Worm (Caenorhabditis elegans): ENCODE results near the gene trxr-1.

trxr-1 gene

ce11 chrIV:7003323-7003722, 8.4 kb upstream of the trxr-1 start, which contains the start of gene cht-3:
Gene cht-3 (plus strand): TSS chrIV:7003623.
- no peak for TF ChIP-seq F49E8.2 (tag; optimal IDR thresholded peaks at IDR 0.05; ENCODE audit: borderline replicate concordance)
- TF ChIP-seq nhr-76 (tag; optimal IDR thresholded peaks at IDR 0.05), result no peak
- TF ChIP-seq unc-62 (GFP tag; optimal IDR thresholded peaks at IDR 0.05 in 1 of 2), result no peak
- no peak for TF ChIP-seq unc-62 (tag; optimal IDR thresholded peaks at IDR 0.05)
- TF ChIP-seq nhr-25 (tag; optimal IDR thresholded peaks at IDR 0.05; ENCODE audit: borderline replicate concordance, insufficient read depth), result no peak
- TF ChIP-seq ctbp-1 (GFP tag; IDR thresholded peaks at IDR 0.05), result no peak
- TF ChIP-seq unc-130 (GFP tag; optimal IDR thresholded peaks at IDR 0.05), result no peak
- TF ChIP-seq F44E2.7 (GFP tag; IDR thresholded peaks at IDR 0.05), result no peak
- no peak for TF ChIP-seq arid-1 (GFP tag; conservative IDR thresholded peaks at IDR 0.05)
- TF ChIP-seq Y48G9A.11 (GFP tag; IDR thresholded peaks at IDR 0.05), result no peak
- no peak for TF ChIP-seq sdz-12 (GFP tag; optimal IDR thresholded peaks at IDR 0.05)

ce11 chrIV:7009531-7009930, 2.2 kb upstream of the trxr-1 start, which contains the start of gene C25A8.2:
Gene C25A8.2 (plus strand): TSS chrIV:7009831.
- TF ChIP-seq T26A8.4 (GFP tag; IDR thresholded peaks at IDR 0.05) (no peak), hif-1 (tag; optimal IDR thresholded peaks at IDR 0.05) (no peak), mes-2 (tag; optimal IDR thresholded peaks at IDR 0.05; ENCODE audit: poor library complexity, severe bottlenecking) (no peak), ceh-32 (tag; optimal IDR thresholded peaks at IDR 0.05; ENCODE audit: poor library complexity) (no peak), fkh-10 (GFP tag; optimal IDR thresholded peaks at IDR 0.05) (no peak), rbr-2 (tag; optimal IDR thresholded peaks at IDR 0.05) (no peak), spr-3 (GFP tag; optimal IDR thresholded peaks at IDR 0.05) (no peak), nhr-48 (tag; optimal IDR thresholded peaks at IDR 0.05) (no peak)

ce11 chrIV:7010195-7010594, 1.6 kb upstream of the trxr-1 start:
- TF ChIP-seq hlh-11 (tag; optimal IDR thresholded peaks at IDR 0.05) (no peak), set-16 (GFP tag; IDR thresholded peaks at IDR 0.05) (peak; percentile 68)

ce11 chrIV:7010835-7011234, 919 bp upstream of the trxr-1 start, which contains the start of gene C25A8.1:
Gene C25A8.1 (plus strand): TSS chrIV:7011135.
- no peak for TF ChIP-seq snpc-4 (tag; optimal IDR thresholded peaks at IDR 0.05)
- no peak for TF ChIP-seq Y48G9A.11 (GFP tag; IDR thresholded peaks at IDR 0.05)
- TF ChIP-seq duxl-1 (tag; optimal IDR thresholded peaks at IDR 0.05; ENCODE audit: poor library complexity), result no peak
- TF ChIP-seq Y5F2A.4 (GFP tag; optimal IDR thresholded peaks at IDR 0.05), result no peak
- no peak for TF ChIP-seq spr-1 (tag; optimal IDR thresholded peaks at IDR 0.05)
- no peak for TF ChIP-seq mxl-3 (GFP tag; optimal IDR thresholded peaks at IDR 0.05)
- TF ChIP-seq unc-130 (GFP tag; optimal IDR thresholded peaks at IDR 0.05), result no peak
- no peak for TF ChIP-seq daf-12 (tag; optimal IDR thresholded peaks at IDR 0.05)

- TF ChIP-seq php-3 (GFP tag; IDR thresholded peaks at IDR 0.05), result no peak
- no peak for TF ChIP-seq set-16 (GFP tag; IDR thresholded peaks at IDR 0.05)
- TF ChIP-seq madf-5 (GFP tag; IDR thresholded peaks at IDR 0.05), result no peak
These were observed 460 bp downstream of the trxr-1 start for ce11 chrIV:7012214-7012613.

- no peak for TF ChIP-seq snpc-4 (tag; optimal IDR thresholded peaks at IDR 0.05)
- TF ChIP-seq madf-5 (GFP tag; IDR thresholded peaks at IDR 0.05), result no peak
- peak; percentile 6 for TF ChIP-seq dpl-1 (GFP tag; optimal IDR thresholded peaks at IDR 0.05)
- TF ChIP-seq mdt-29 (GFP tag; IDR thresholded peaks at IDR 0.05), result no peak
- TF ChIP-seq ama-1 (optimal IDR thresholded peaks at IDR 0.05), result no peak
- TF ChIP-seq aha-1 (tag), result no peak
- no peak for TF ChIP-seq jun-1 (tag; optimal IDR thresholded peaks at IDR 0.05)
- TF ChIP-seq nhr-41 (GFP tag; IDR thresholded peaks at IDR 0.05), result no peak
- TF ChIP-seq lin-38 (GFP tag; IDR thresholded peaks at IDR 0.05), result peak; percentile 51
- peak; percentile 77 for TF ChIP-seq set-16 (GFP tag; IDR thresholded peaks at IDR 0.05)
- no peak for TF ChIP-seq fkh-10 (GFP tag; optimal IDR thresholded peaks at IDR 0.05)
- TF ChIP-seq lir-3 (tag; optimal IDR thresholded peaks at IDR 0.05), result no peak
- TF ChIP-seq F49E8.2 (tag; optimal IDR thresholded peaks at IDR 0.05; ENCODE audit: borderline replicate concordance), result no peak
- TF ChIP-seq nhr-28 (tag; optimal IDR thresholded peaks at IDR 0.05), result peak; percentile 12
- peak; percentile 34 for TF ChIP-seq nhr-77 (tag; optimal IDR thresholded peaks at IDR 0.05)
- TF ChIP-seq ctbp-1 (GFP tag; IDR thresholded peaks at IDR 0.05), result no peak
These were observed 1.1 kb downstream of the trxr-1 start for ce11 chrIV:7012731-7013445.
